Worm (Caenorhabditis elegans) whole organism, L4 larva: ENCODE data around the gene fbxb-96.
"Not testable (repeated sequence)": the region's sequence is repeated elsewhere in the genome, so short reads cannot be mapped to it uniquely, and the experiment has no call there.

Experiments
- Y48G9A.11 ChIP-seq: fragments of 200-800 bp; sonication (Bioruptor generic); IDR thresholded peaks from 2 replicates; pipeline ENCODE4 v1.3.6; 2022; ENCODE audit warnings: missing genetic modification reagents, missing genetic modification characterization, missing compliant biosample characterization
- hif-1 ChIP-seq, 2 experiments: sonication (generic microtip); optimal IDR thresholded peaks; 2 replicates each; lab custom pipeline; 2016 to 2017; ENCODE audit warnings: missing compliant biosample characterization in 2 of 2, missing genetic modification characterization in 2 of 2, missing genetic modification reagents in 2 of 2, missing genotype in 2 of 2, mild to moderate bottlenecking in 1 of 2
- lin-13 ChIP-seq: fragments of 150-350 bp; optimal IDR thresholded peaks from 2 replicates; lab custom pipeline; 2014; ENCODE audit warnings: missing biosample characterization, missing genetic modification reagents, missing genetic modification characterization
- lin-29 ChIP-seq: fragments of 200-800 bp; sonication (Bioruptor generic); IDR thresholded peaks from 2 replicates; pipeline ENCODE4 v1.3.6; 2022; ENCODE audit warnings: missing genetic modification reagents, missing genetic modification characterization, missing compliant biosample characterization
- nhr-48 ChIP-seq: sonication (generic microtip); optimal IDR thresholded peaks from 2 replicates; lab custom pipeline; 2016; ENCODE audit warnings: mild to moderate bottlenecking, missing genetic modification characterization, missing compliant biosample characterization
- unc-39 ChIP-seq: sonication (generic microtip); optimal IDR thresholded peaks from 2 replicates; lab custom pipeline; 2017; ENCODE audit warnings: missing biosample characterization, missing genetic modification characterization

ce11 chrII:1855447-1855846 is 5.2 kb upstream of the fbxb-96 start:
- TF ChIP-seq Y48G9A.11; hif-1 (tag; optimal IDR thresholded peaks at IDR 0.05; lab: Kevin White, UChicago); nhr-48 (tag; lab: Kevin White, UChicago); lin-13; lin-29 (GFP tag; lab: Robert Waterston, UW); unc-39 (tag; lab: Kevin White, UChicago): not testable (repeated sequence)
